Worm (Caenorhabditis elegans): Measurements from ENCODE around the gene nhr-135.

DNA sequence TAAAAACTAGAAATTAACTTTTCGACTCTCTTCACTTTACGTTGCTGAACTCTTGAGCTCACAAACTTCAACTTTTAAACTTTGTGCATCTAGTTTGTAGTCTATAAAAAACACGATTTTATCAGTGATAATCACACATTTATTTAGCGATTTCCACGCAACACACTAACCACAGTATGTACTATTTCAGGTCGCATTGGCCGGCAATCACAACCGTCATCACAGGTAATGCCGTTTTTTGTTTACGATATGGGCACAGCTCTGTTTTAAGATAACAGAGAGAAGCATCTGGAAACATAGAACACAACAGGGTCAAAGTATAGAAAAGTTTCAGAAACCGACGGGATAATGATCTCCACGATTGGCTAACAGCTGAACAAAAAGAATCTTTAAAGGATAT, 17.4 kb downstream of the nhr-135 start:
- no peak for TF ChIP-seq repo-1 (tag; optimal IDR thresholded peaks at IDR 0.05)
- TF ChIP-seq pha-4 (tag; optimal IDR thresholded peaks at IDR 0.05), result no peak
- no peak for TF ChIP-seq hmg-20 (GFP tag; IDR thresholded peaks at IDR 0.05)
- TF ChIP-seq sptf-2 (GFP tag; optimal IDR thresholded peaks at IDR 0.05), result no peak
- TF ChIP-seq Y53F4B.3 (GFP tag; IDR thresholded peaks at IDR 0.05), result no peak
- no peak for TF ChIP-seq rcor-1 (GFP tag; IDR thresholded peaks at IDR 0.05)
- TF ChIP-seq ama-1 (optimal IDR thresholded peaks at IDR 0.05), result no peak
- TF ChIP-seq ama-1 (GFP tag; optimal IDR thresholded peaks at IDR 0.05), result no peak

Measured in whole organism, young adult.